Worm (Caenorhabditis elegans) whole organism, L4 larva: ENCODE results near the gene str-206.

Source experiments
- D1046.2 ChIP-seq: fragments of 200-800 bp; sonication (Bioruptor generic); IDR thresholded peaks from 2 replicates; pipeline ENCODE4 v1.3.6; 2022; ENCODE audit warnings: missing genetic modification characterization, missing compliant biosample characterization
- F10B5.3 ChIP-seq: sonication (generic microtip); optimal IDR thresholded peaks from 2 replicates; lab custom pipeline; 2016; ENCODE audit warnings: mild to moderate bottlenecking, missing genetic modification characterization, missing compliant biosample characterization
- F37D6.2 ChIP-seq: sonication (generic microtip); optimal IDR thresholded peaks from 2 replicates; lab custom pipeline; 2016; ENCODE audit warnings: mild to moderate bottlenecking, missing genetic modification characterization, missing compliant biosample characterization
- T26A8.4 ChIP-seq: fragments of 200-800 bp; sonication (Bioruptor generic); IDR thresholded peaks from 2 replicates; pipeline ENCODE4 v1.3.6; 2022; ENCODE audit warnings: missing genetic modification characterization, missing compliant biosample characterization
- aha-1 ChIP-seq: fragments of 150-350 bp; peaks from one replicate; lab custom pipeline; 2014; ENCODE audit warnings: missing biosample characterization, missing genetic modification characterization
- ama-1 ChIP-seq: fragments of 150-350 bp; optimal IDR thresholded peaks from 2 replicates; lab custom pipeline; 2014; ENCODE audit warnings: inconsistent platforms, mixed read lengths
- ceh-28 ChIP-seq: fragments of 150-350 bp; optimal IDR thresholded peaks from 2 replicates; lab custom pipeline; 2014; ENCODE audit warnings: missing biosample characterization, missing genetic modification reagents, missing genetic modification characterization
- ceh-32 ChIP-seq: sonication (generic microtip); optimal IDR thresholded peaks from 2 replicates; lab custom pipeline; 2016; ENCODE audit warnings: mild to moderate bottlenecking, missing genetic modification characterization, missing compliant biosample characterization; ENCODE audit not compliant: poor library complexity
- ceh-82 ChIP-seq: sonication (generic microtip); optimal IDR thresholded peaks from 2 replicates; lab custom pipeline; 2017; ENCODE audit warnings: missing biosample characterization, missing genetic modification characterization
- ces-1 ChIP-seq: fragments of 150-350 bp; sonication (generic microtip); optimal IDR thresholded peaks from 4 replicates; lab custom pipeline; 2014; ENCODE audit warnings: missing biosample characterization, missing genetic modification reagents, missing genetic modification characterization
- ctbp-1 ChIP-seq: fragments of 200-800 bp; sonication (Bioruptor generic); IDR thresholded peaks from 2 replicates; pipeline ENCODE4 v1.3.6; 2022; ENCODE audit warnings: missing genetic modification reagents, missing genetic modification characterization, missing compliant biosample characterization
- duxl-1 ChIP-seq: sonication (generic microtip); optimal IDR thresholded peaks from 2 replicates; lab custom pipeline; 2016; ENCODE audit warnings: mild to moderate bottlenecking, missing genetic modification characterization, moderate library complexity, missing compliant biosample characterization; ENCODE audit not compliant: poor library complexity
- egl-43 ChIP-seq: fragments of 200-800 bp; sonication (Bioruptor generic); IDR thresholded peaks from 2 replicates; pipeline ENCODE4 v1.3.6; 2022; ENCODE audit warnings: missing genetic modification reagents, missing genetic modification characterization, missing compliant biosample characterization
- fkh-10 ChIP-seq: fragments of 150-350 bp; optimal IDR thresholded peaks from 2 replicates; lab custom pipeline; 2014; ENCODE audit warnings: missing biosample characterization, missing genetic modification reagents, missing genetic modification characterization
- fos-1 ChIP-seq: fragments of 150-350 bp; optimal IDR thresholded peaks from 2 replicates; lab custom pipeline; 2014; ENCODE audit warnings: missing biosample characterization, missing genetic modification characterization
- hlh-11 ChIP-seq: fragments of 200-800 bp; sonication (Bioruptor generic); optimal IDR thresholded peaks from 2 replicates; lab custom pipeline; 2018; ENCODE audit warnings: mild to moderate bottlenecking, missing genetic modification characterization, missing compliant biosample characterization
- hlh-30 ChIP-seq: sonication (generic microtip); optimal IDR thresholded peaks from 2 replicates; lab custom pipeline; 2017; ENCODE audit warnings: antibody characterized with exemption, mild to moderate bottlenecking, missing genetic modification characterization, missing compliant biosample characterization; ENCODE audit not compliant: insufficient read depth
- lin-1 ChIP-seq: fragments of 200-800 bp; sonication (Bioruptor generic); IDR thresholded peaks from 2 replicates; pipeline ENCODE4 v1.3.6; 2022; ENCODE audit warnings: missing genetic modification reagents, missing genetic modification characterization, missing compliant biosample characterization
- lin-29 ChIP-seq: fragments of 200-800 bp; sonication (Bioruptor generic); IDR thresholded peaks from 2 replicates; pipeline ENCODE4 v1.3.6; 2022; ENCODE audit warnings: missing genetic modification reagents, missing genetic modification characterization, missing compliant biosample characterization
- lin-39 ChIP-seq: fragments of 150-350 bp; optimal IDR thresholded peaks from 2 replicates; lab custom pipeline; 2014; ENCODE audit warnings: missing biosample characterization, missing genetic modification reagents, missing genetic modification characterization
- lsy-2 ChIP-seq, 2 experiments: fragments of 150-350 bp in 1 of 2; sonication (generic microtip) in 1 of 2; optimal IDR thresholded peaks; 2 replicates each; lab custom pipeline; 2014 to 2017; ENCODE audit warnings: missing biosample characterization in 2 of 2, missing genetic modification characterization in 2 of 2
- madf-5 ChIP-seq, 2 experiments: fragments of 200-800 bp; sonication (Bioruptor generic); IDR thresholded peaks; 2 replicates each; pipeline ENCODE4 v1.3.6; 2022; ENCODE audit warnings: missing compliant biosample characterization in 2 of 2, missing genetic modification characterization in 2 of 2
- madf-9 ChIP-seq: fragments of 200-800 bp; sonication (Bioruptor generic); conservative IDR thresholded peaks from 2 replicates; pipeline ENCODE4 v1.3.6; 2022; ENCODE audit warnings: missing genetic modification reagents, missing genetic modification characterization, missing compliant biosample characterization
- mdl-1 ChIP-seq, 2 experiments: fragments of 150-350 bp in 1 of 2; sonication (generic microtip) in 1 of 2; optimal IDR thresholded peaks; 2 replicates each; lab custom pipeline; 2014 to 2017; ENCODE audit warnings: missing biosample characterization in 2 of 2, missing genetic modification characterization in 2 of 2
- mep-1 ChIP-seq: fragments of 150-350 bp; sonication (generic microtip); optimal IDR thresholded peaks from 3 replicates; lab custom pipeline; 2014; ENCODE audit warnings: missing biosample characterization, missing genetic modification characterization
- mes-2 ChIP-seq: sonication (generic microtip); optimal IDR thresholded peaks from 2 replicates; lab custom pipeline; 2016; ENCODE audit warnings: missing genotype, mild to moderate bottlenecking, missing genetic modification characterization, missing compliant biosample characterization; ENCODE audit not compliant: poor library complexity, severe bottlenecking
- nhr-10 ChIP-seq: fragments of 150-350 bp; optimal IDR thresholded peaks from 2 replicates; lab custom pipeline; 2014; ENCODE audit warnings: missing biosample characterization, missing genetic modification characterization
- nhr-237 ChIP-seq: sonication (generic microtip); optimal IDR thresholded peaks from 2 replicates; lab custom pipeline; 2017; ENCODE audit warnings: missing biosample characterization, missing genetic modification characterization
- nhr-25 ChIP-seq: sonication (generic microtip); optimal IDR thresholded peaks from 2 replicates; lab custom pipeline; 2017; ENCODE audit warnings: missing genetic modification characterization, mild to moderate bottlenecking, missing compliant biosample characterization, antibody characterized with exemption, moderate library complexity, borderline replicate concordance; ENCODE audit not compliant: insufficient read depth
- nhr-48 ChIP-seq: sonication (generic microtip); optimal IDR thresholded peaks from 2 replicates; lab custom pipeline; 2016; ENCODE audit warnings: mild to moderate bottlenecking, missing genetic modification characterization, missing compliant biosample characterization
- pha-4 ChIP-seq, 2 experiments: fragments of 150-350 bp in 1 of 2; fragments of 200-800 bp in 1 of 2; sonication (Bioruptor generic) in 1 of 2; IDR thresholded peaks in 1 of 2; optimal IDR thresholded peaks in 1 of 2; 2 replicates each; pipeline versions ENCODE4 v1.3.6 to Lab custom; 2014 to 2022; ENCODE audit warnings: missing genetic modification characterization in 2 of 2, missing genetic modification reagents in 2 of 2, missing biosample characterization in 1 of 2, missing compliant biosample characterization in 1 of 2
- rbr-2 ChIP-seq: sonication (generic microtip); optimal IDR thresholded peaks from 2 replicates; lab custom pipeline; 2016; ENCODE audit warnings: missing genotype, missing genetic modification characterization, missing compliant biosample characterization
- saeg-2 ChIP-seq: fragments of 200-800 bp; sonication (Bioruptor generic); IDR thresholded peaks from 2 replicates; pipeline ENCODE4 v1.3.6; 2022; ENCODE audit warnings: missing genetic modification reagents, missing genetic modification characterization, missing compliant biosample characterization
- set-16 ChIP-seq: fragments of 200-800 bp; sonication (Bioruptor generic); IDR thresholded peaks from 2 replicates; pipeline ENCODE4 v1.3.6; 2022; ENCODE audit warnings: missing genetic modification reagents, missing genetic modification characterization, missing compliant biosample characterization
- tag-97 ChIP-seq: fragments of 200-800 bp; sonication (Bioruptor generic); IDR thresholded peaks from 2 replicates; pipeline ENCODE4 v1.3.6; 2022; ENCODE audit warnings: missing genetic modification characterization, missing compliant biosample characterization
- unc-39 ChIP-seq: sonication (generic microtip); optimal IDR thresholded peaks from 2 replicates; lab custom pipeline; 2017; ENCODE audit warnings: missing biosample characterization, missing genetic modification characterization
- unc-62 ChIP-seq, 3 experiments: fragments of 150-350 bp in 1 of 3; sonication (generic microtip); optimal IDR thresholded peaks in 2 of 3; peaks in 1 of 3; 1 replicate in 1 of 3; 2 replicates in 2 of 3; lab custom pipeline; 2014 to 2017; ENCODE audit warnings: missing biosample characterization in 3 of 3, missing genetic modification characterization in 3 of 3, missing genetic modification reagents in 3 of 3, missing genotype in 1 of 3
- vab-7 ChIP-seq: fragments of 200-800 bp; sonication (Bioruptor generic); IDR thresholded peaks from 2 replicates; pipeline ENCODE4 v1.3.6; 2022; ENCODE audit warnings: missing genetic modification reagents, missing genetic modification characterization, missing compliant biosample characterization
- zag-1 ChIP-seq: fragments of 150-350 bp; optimal IDR thresholded peaks from 2 replicates; lab custom pipeline; 2014; ENCODE audit warnings: missing biosample characterization, missing genetic modification characterization
- zip-2 ChIP-seq: fragments of 150-350 bp; optimal IDR thresholded peaks from 2 replicates; lab custom pipeline; 2014; ENCODE audit warnings: missing biosample characterization, missing genetic modification characterization

The str-206 gene

ce11 chrV:6231902-6232340, 14.0 kb downstream of the str-206 start:
- no peak for TF ChIP-seq ama-1
- peak; percentile 31 for TF ChIP-seq hlh-30
- peak in 1 of 2 experiments; percentile 18 for TF ChIP-seq lsy-2 (tag; optimal IDR thresholded peaks at IDR 0.05; lab: Kevin White, UChicago)
- TF ChIP-seq aha-1 = peak; percentile 57
- no peak for TF ChIP-seq pha-4 (GFP tag; IDR thresholded peaks at IDR 0.05; lab: Robert Waterston, UW)
- peak; percentile 42 for TF ChIP-seq pha-4 (tag; optimal IDR thresholded peaks at IDR 0.05; lab: Kevin White, UChicago)

DNA sequence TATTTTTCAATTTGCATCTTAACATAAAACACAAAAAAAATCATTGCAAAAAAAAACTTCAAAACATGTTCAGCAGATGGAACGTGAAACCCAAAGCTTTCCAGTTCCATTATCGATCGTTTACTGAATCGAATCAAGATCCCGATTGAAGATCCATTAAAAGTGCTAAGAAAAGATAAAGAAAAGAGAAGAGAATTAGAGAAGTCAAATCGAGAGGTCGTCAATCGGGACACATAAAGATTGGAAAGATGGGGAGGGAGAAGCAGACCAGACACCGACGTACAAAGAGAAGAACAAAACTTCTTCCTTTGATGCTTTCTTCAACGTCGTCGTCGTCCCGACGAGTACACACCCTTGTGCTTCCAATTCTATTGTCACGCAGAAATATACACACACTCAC, 15.0 kb downstream of the str-206 start:
- TF ChIP-seq lin-29 (GFP tag; lab: Robert Waterston, UW) (no peak), ceh-28 (tag; lab: Kevin White, UChicago) (peak; percentile 3), set-16 (GFP tag; lab: Robert Waterston, UW) (no peak), rbr-2 (tag; lab: Kevin White, UChicago) (no peak), mes-2 (no peak), zag-1 (tag; lab: Kevin White, UChicago) (no peak), ama-1 (no peak), lin-39 (no peak), T26A8.4 (GFP tag; lab: Robert Waterston, UW) (no peak), egl-43 (GFP tag; lab: Robert Waterston, UW) (no peak), zip-2 (tag; lab: Kevin White, UChicago) (no peak), ceh-82 (tag; lab: Kevin White, UChicago) (no peak), madf-5 (GFP tag; IDR thresholded peaks at IDR 0.05; lab: Robert Waterston, UW) (no peak), ctbp-1 (GFP tag; lab: Robert Waterston, UW) (peak; percentile 24; the same call in 1 of the 2 replicates), nhr-10 (no peak), unc-62 (GFP tag; optimal IDR thresholded peaks at IDR 0.05 in 1 of 2; lab: Kevin White, UChicago) (peak in 1 of 2 experiments; percentile 65), unc-62 (tag; optimal IDR thresholded peaks at IDR 0.05; lab: Kevin White, UChicago) (no peak), nhr-48 (tag; lab: Kevin White, UChicago) (peak; percentile 36), hlh-30 (peak; percentile 24), fos-1 (no peak), lin-1 (GFP tag; lab: Robert Waterston, UW) (no peak), vab-7 (GFP tag; lab: Robert Waterston, UW) (no peak), fkh-10 (peak; percentile 47), ceh-32 (tag; lab: Kevin White, UChicago) (no peak), saeg-2 (GFP tag; lab: Robert Waterston, UW) (no peak), mep-1 (tag; lab: Kevin White, UChicago) (no peak), tag-97 (GFP tag; lab: Robert Waterston, UW) (no peak), F37D6.2 (tag; lab: Kevin White, UChicago) (no peak), ces-1 (GFP tag; lab: Kevin White, UChicago) (no peak), nhr-237 (tag; lab: Kevin White, UChicago) (no peak), hlh-11 (tag; lab: Kevin White, UChicago) (peak; percentile 22), lsy-2 (tag; optimal IDR thresholded peaks at IDR 0.05; lab: Kevin White, UChicago) (peak in 1 of 2 experiments; percentile 30), mdl-1 (tag; optimal IDR thresholded peaks at IDR 0.05; lab: Kevin White, UChicago) (peak in 1 of 2 experiments; percentile 24), pha-4 (GFP tag; IDR thresholded peaks at IDR 0.05; lab: Robert Waterston, UW) (no peak), pha-4 (tag; optimal IDR thresholded peaks at IDR 0.05; lab: Kevin White, UChicago) (no peak), madf-9 (GFP tag; lab: Robert Waterston, UW) (no peak), D1046.2 (GFP tag; lab: Robert Waterston, UW) (no peak), unc-39 (no peak), F10B5.3 (tag; lab: Kevin White, UChicago) (no peak), nhr-25 (tag; lab: Kevin White, UChicago) (no peak), duxl-1 (tag; lab: Kevin White, UChicago) (no peak)
